Fruit fly (Drosophila melanogaster) whole organism, embryonic: Measurements from ENCODE around the gene Upf2.

ENCODE experiments used
- Abd-B ChIP-seq: fragments of 200-800 bp; sonication (Bioruptor generic); optimal IDR thresholded peaks from 2 replicates; lab custom pipeline; 2018; ENCODE audit warnings: missing biosample characterization, mild to moderate bottlenecking, missing genetic modification characterization, moderate library complexity
- Atf6 ChIP-seq: fragments of 200-800 bp; sonication (Bioruptor generic); IDR thresholded peaks from 2 replicates; pipeline ENCODE4 v1.3.6; 2022; ENCODE audit warnings: missing biosample characterization, missing genetic modification characterization
- Awh ChIP-seq: fragments of 200-800 bp; sonication (Bioruptor generic); IDR thresholded peaks from 2 replicates; pipeline ENCODE4, ENCODE4 v1.3.6; 2022; ENCODE audit warnings: missing biosample characterization, missing genetic modification characterization
- CG12942 ChIP-seq: fragments of 200-800 bp; sonication (Bioruptor generic); optimal IDR thresholded peaks from 3 replicates; lab custom pipeline; 2016; ENCODE audit warnings: missing biosample characterization, missing genetic modification characterization
- CG14710 ChIP-seq: fragments of 200-800 bp; sonication (Bioruptor generic); optimal IDR thresholded peaks from 3 replicates; lab custom pipeline; 2019; ENCODE audit warnings: missing biosample characterization, mild to moderate bottlenecking, missing genetic modification characterization, moderate library complexity
- CG14965 ChIP-seq: fragments of 200-800 bp; sonication (Bioruptor generic); optimal IDR thresholded peaks from 2 replicates; lab custom pipeline; 2016; ENCODE audit warnings: missing biosample characterization, missing genetic modification characterization, borderline replicate concordance
- CG15696 ChIP-seq: fragments of 200-800 bp; sonication (Bioruptor generic); optimal IDR thresholded peaks from 2 replicates; lab custom pipeline; 2019; ENCODE audit warnings: missing biosample characterization, mild to moderate bottlenecking, missing genetic modification characterization, moderate library complexity
- CG16779 ChIP-seq: fragments of 200-800 bp; sonication (Bioruptor generic); IDR thresholded peaks from 2 replicates; pipeline ENCODE4 v1.3.6; 2022; ENCODE audit warnings: missing biosample characterization, missing genetic modification characterization
- CG3995 ChIP-seq: fragments of 200-800 bp; sonication (Bioruptor generic); optimal IDR thresholded peaks from 3 replicates; lab custom pipeline; 2016; ENCODE audit warnings: missing biosample characterization, missing genetic modification characterization
- CG4730 ChIP-seq: fragments of 200-800 bp; sonication (Bioruptor generic); IDR thresholded peaks from 2 replicates; pipeline ENCODE4 v1.3.6; 2022; ENCODE audit warnings: missing biosample characterization, missing genetic modification characterization
- CG4820 ChIP-seq: fragments of 200-800 bp; sonication (Bioruptor generic); optimal IDR thresholded peaks from 3 replicates; lab custom pipeline; 2016; ENCODE audit warnings: missing biosample characterization, missing genetic modification characterization
- CG4854 ChIP-seq: fragments of 200-800 bp; sonication (Bioruptor generic); optimal IDR thresholded peaks from 2 replicates; lab custom pipeline; 2016; ENCODE audit warnings: missing biosample characterization, missing genetic modification characterization, inconsistent platforms
- CG6689 ChIP-seq: fragments of 200-800 bp; sonication (Bioruptor generic); IDR thresholded peaks from 2 replicates; pipeline ENCODE4 v1.3.6; 2022; ENCODE audit warnings: missing biosample characterization, missing genetic modification characterization
- CG7271 ChIP-seq: fragments of 200-800 bp; sonication (Bioruptor generic); optimal IDR thresholded peaks from 2 replicates; lab custom pipeline; 2018; ENCODE audit warnings: missing biosample characterization, mild to moderate bottlenecking, missing genetic modification characterization, moderate library complexity
- Dll ChIP-seq: fragments of 200-800 bp; sonication (Bioruptor generic); IDR thresholded peaks from 4 replicates; pipeline ENCODE4 v1.3.6; 2022; ENCODE audit warnings: missing biosample characterization, missing genetic modification characterization; ENCODE audit not compliant: partially characterized antibody
- Gug ChIP-seq: fragments of 200-800 bp; sonication (Bioruptor generic); IDR thresholded peaks from 4 replicates; pipeline ENCODE4 v1.3.6; 2022; ENCODE audit warnings: missing biosample characterization, missing genetic modification characterization
- Hey ChIP-seq: fragments of 200-800 bp; sonication (Bioruptor generic); optimal IDR thresholded peaks from 3 replicates; lab custom pipeline; 2018; ENCODE audit warnings: missing biosample characterization, mild to moderate bottlenecking, missing genetic modification characterization
- HmgD ChIP-seq: fragments of 200-800 bp; sonication (Bioruptor generic); optimal IDR thresholded peaks from 3 replicates; lab custom pipeline; 2016; ENCODE audit warnings: missing biosample characterization, missing genetic modification characterization
- Kr ChIP-seq: fragments of 200-800 bp; sonication (Bioruptor generic); optimal IDR thresholded peaks from 2 replicates; lab custom pipeline; 2017; ENCODE audit warnings: missing biosample characterization, mild to moderate bottlenecking, missing genetic modification characterization
- MESR4 ChIP-seq: fragments of 200-800 bp; sonication (Bioruptor generic); optimal IDR thresholded peaks from 2 replicates; lab custom pipeline; 2018; ENCODE audit warnings: missing biosample characterization, mild to moderate bottlenecking, missing genetic modification characterization, moderate library complexity
- Mad ChIP-seq: fragments of 200-800 bp; sonication (Bioruptor generic); optimal IDR thresholded peaks from 2 replicates; lab custom pipeline; 2016; ENCODE audit warnings: missing biosample characterization, missing genetic modification characterization
- Meics ChIP-seq: fragments of 200-800 bp; sonication (Bioruptor generic); optimal IDR thresholded peaks from 2 replicates; lab custom pipeline; 2017; ENCODE audit warnings: missing biosample characterization, mild to moderate bottlenecking, missing genetic modification characterization
- Mes4 ChIP-seq: fragments of 200-800 bp; sonication (Bioruptor generic); optimal IDR thresholded peaks from 2 replicates; lab custom pipeline; 2016; ENCODE audit warnings: missing biosample characterization, missing genetic modification characterization
- Neu2 ChIP-seq: fragments of 200-800 bp; sonication (Bioruptor generic); optimal IDR thresholded peaks from 3 replicates; lab custom pipeline; 2016; ENCODE audit warnings: missing biosample characterization, missing genetic modification characterization, borderline replicate concordance
- Nf-YB ChIP-seq: fragments of 200-800 bp; sonication (Bioruptor generic); optimal IDR thresholded peaks from 3 replicates; lab custom pipeline; 2019; ENCODE audit warnings: missing biosample characterization, mild to moderate bottlenecking, missing genetic modification characterization, moderate library complexity
- Sox102F ChIP-seq: fragments of 200-800 bp; sonication (Bioruptor generic); optimal IDR thresholded peaks from 2 replicates; lab custom pipeline; 2018; ENCODE audit warnings: missing biosample characterization, mild to moderate bottlenecking, missing genetic modification characterization, moderate library complexity
- Sry-δ ChIP-seq: fragments of 200-800 bp; sonication (Bioruptor generic); optimal IDR thresholded peaks from 2 replicates; lab custom pipeline; 2016; ENCODE audit warnings: missing biosample characterization, missing genetic modification characterization
- TFAM ChIP-seq: fragments of 200-800 bp; sonication (Bioruptor generic); optimal IDR thresholded peaks from 2 replicates; lab custom pipeline; 2017; ENCODE audit warnings: missing biosample characterization, missing genetic modification characterization, inconsistent platforms
- Taf1 ChIP-seq: fragments of 200-800 bp; sonication (Bioruptor generic); IDR thresholded peaks from 2 replicates; pipeline ENCODE4 v1.3.6; 2022; ENCODE audit warnings: missing biosample characterization, missing genetic modification characterization
- amos ChIP-seq: fragments of 200-800 bp; sonication (Bioruptor generic); IDR thresholded peaks from 2 replicates; pipeline ENCODE4 v1.3.6; 2022; ENCODE audit warnings: missing biosample characterization, missing genetic modification characterization; ENCODE audit not compliant: partially characterized antibody
- bbx ChIP-seq: fragments of 200-800 bp; sonication (Bioruptor generic); IDR thresholded peaks from 2 replicates; pipeline ENCODE4 v1.3.6; 2022; ENCODE audit warnings: missing biosample characterization, missing genetic modification characterization; ENCODE audit not compliant: partially characterized antibody
- bigmax ChIP-seq: fragments of 200-800 bp; sonication (Bioruptor generic); optimal IDR thresholded peaks from 2 replicates; lab custom pipeline; 2018; ENCODE audit warnings: missing biosample characterization, mild to moderate bottlenecking, missing genetic modification characterization
- cad ChIP-seq: fragments of >200 bp; optimal IDR thresholded peaks from 2 replicates; lab custom pipeline; 2017; ENCODE audit warnings: missing biosample characterization, missing genetic modification characterization
- ems ChIP-seq: fragments of 200-800 bp; sonication (Bioruptor generic); optimal IDR thresholded peaks from 3 replicates; lab custom pipeline; 2016; ENCODE audit warnings: missing biosample characterization, missing genetic modification characterization
- exex ChIP-seq: fragments of 200-800 bp; sonication (Bioruptor generic); optimal IDR thresholded peaks from 4 replicates; lab custom pipeline; 2018; ENCODE audit warnings: missing biosample characterization, mild to moderate bottlenecking, missing genetic modification characterization, moderate library complexity
- gro ChIP-seq: fragments of 200-800 bp; sonication (Bioruptor generic); optimal IDR thresholded peaks from 2 replicates; lab custom pipeline; 2016; ENCODE audit warnings: missing biosample characterization, missing genetic modification characterization
- gsb ChIP-seq: fragments of 200-800 bp; sonication (Bioruptor generic); IDR thresholded peaks from 2 replicates; pipeline ENCODE4 v1.3.6; 2022; ENCODE audit warnings: missing biosample characterization, missing genetic modification characterization
- jigr1 ChIP-seq: fragments of 200-800 bp; sonication (Bioruptor generic); IDR thresholded peaks from 3 replicates; pipeline ENCODE4 v1.3.6; 2022; ENCODE audit warnings: missing biosample characterization, missing genetic modification characterization
- knrl ChIP-seq: fragments of 200-800 bp; sonication (Bioruptor generic); IDR thresholded peaks from 3 replicates; pipeline ENCODE4 v1.3.6; 2022; ENCODE audit warnings: missing biosample characterization, missing genetic modification characterization; ENCODE audit not compliant: partially characterized antibody
- lilli ChIP-seq: fragments of 200-800 bp; sonication (Bioruptor generic); optimal IDR thresholded peaks from 3 replicates; lab custom pipeline; 2016; ENCODE audit warnings: missing biosample characterization, missing genetic modification characterization
- luna ChIP-seq: fragments of 200-800 bp; sonication (Bioruptor generic); optimal IDR thresholded peaks from 2 replicates; lab custom pipeline; 2016; ENCODE audit warnings: missing biosample characterization, missing genetic modification characterization
- nmo ChIP-seq: fragments of 200-800 bp; sonication (Bioruptor generic); optimal IDR thresholded peaks from 2 replicates; lab custom pipeline; 2018; ENCODE audit warnings: missing biosample characterization, mild to moderate bottlenecking, missing genetic modification characterization, moderate library complexity
- pb ChIP-seq: fragments of 200-800 bp; sonication (Bioruptor generic); optimal IDR thresholded peaks from 3 replicates; lab custom pipeline; 2016; ENCODE audit warnings: missing biosample characterization, missing genetic modification characterization
- phol ChIP-seq: fragments of 200-800 bp; sonication (Bioruptor generic); optimal IDR thresholded peaks from 3 replicates; lab custom pipeline; 2018; ENCODE audit warnings: missing biosample characterization, mild to moderate bottlenecking, missing genetic modification characterization, moderate library complexity
- repo ChIP-seq: fragments of 200-800 bp; sonication (Bioruptor generic); optimal IDR thresholded peaks from 2 replicates; lab custom pipeline; 2016; ENCODE audit warnings: missing biosample characterization, missing genetic modification characterization
- sens ChIP-seq: fragments of 200-800 bp; sonication (Bioruptor generic); peaks from one replicate; lab custom pipeline; 2016; ENCODE audit warnings: missing biosample characterization, missing genetic modification characterization
- slbo ChIP-seq: fragments of 200-800 bp; sonication (Bioruptor generic); IDR thresholded peaks from 2 replicates; pipeline ENCODE4 v1.3.6; 2022; ENCODE audit warnings: missing biosample characterization, missing genetic modification characterization
- tll ChIP-seq, 2 experiments: fragments of 200-800 bp in 1 of 2; fragments of >200 bp in 1 of 2; sonication (Bioruptor generic) in 1 of 2; optimal IDR thresholded peaks; 2 replicates each; lab custom pipeline; 2017 to 2019; ENCODE audit warnings: missing biosample characterization in 2 of 2, missing genetic modification characterization in 2 of 2, mild to moderate bottlenecking in 1 of 2, moderate library complexity in 1 of 2
- usp ChIP-seq: fragments of >200 bp; optimal IDR thresholded peaks from 2 replicates; lab custom pipeline; 2017; ENCODE audit warnings: missing biosample characterization, missing genetic modification characterization

Upf2 gene

dm6 chrX:8113386-8114279 is 38.4 kb upstream of the Upf2 start (continued):
- peak; percentile 12 for TF ChIP-seq CG4820 (GFP tag; lab: Kevin White, UChicago)
- no peak for TF ChIP-seq Nf-YB (GFP tag; lab: Kevin White, UChicago)
- peak; percentile 72 for TF ChIP-seq sens (GFP tag; lab: Kevin White, UChicago)
- TF ChIP-seq Hey (tag; lab: Kevin White, UChicago): no peak
- TF ChIP-seq Awh: no peak
- no peak for TF ChIP-seq CG7271
- TF ChIP-seq Kr (GFP tag; lab: Kevin White, UChicago): no peak
- TF ChIP-seq CG4730: peak; percentile 43
- TF ChIP-seq gro (GFP tag; lab: Kevin White, UChicago): peak; percentile 22
- no peak for TF ChIP-seq MESR4
- peak; percentile 48 for TF ChIP-seq CG4854
- TF ChIP-seq Meics: peak; percentile 80
- no peak for TF ChIP-seq Mes4 (GFP tag; lab: Kevin White, UChicago)
- no peak for TF ChIP-seq CG15696 (tag; lab: Kevin White, UChicago)
- no peak for TF ChIP-seq repo (GFP tag; lab: Kevin White, UChicago)
- TF ChIP-seq CG16779 (GFP tag; lab: Robert Waterston, UW): 0 out of 2 replicates have a peak, but pooled peaks have one; percentile 32
- no peak for TF ChIP-seq CG14965 (GFP tag; lab: Kevin White, UChicago)
- TF ChIP-seq phol (tag; lab: Kevin White, UChicago): peak; percentile 15
- no peak for TF ChIP-seq bbx
- peak; percentile 89 for TF ChIP-seq slbo (GFP tag; lab: Robert Waterston, UW)
- TF ChIP-seq Gug: peak; percentile 58; the same call in 2 of the 4 replicates
- TF ChIP-seq cad (GFP tag; lab: Kevin White, UChicago): no peak
- TF ChIP-seq CG14710 (tag; lab: Kevin White, UChicago): no peak
- TF ChIP-seq exex (tag; lab: Kevin White, UChicago): peak; percentile 42
- TF ChIP-seq usp (GFP tag; lab: Kevin White, UChicago): no peak
- peak; percentile 30 for TF ChIP-seq Sox102F (GFP tag; lab: Kevin White, UChicago)
- TF ChIP-seq Dll (GFP tag; lab: Robert Waterston, UW): no peak
- peak; percentile 8 for TF ChIP-seq ems (GFP tag; lab: Kevin White, UChicago)
- TF ChIP-seq CG12942 (GFP tag; lab: Kevin White, UChicago): peak; percentile 19
- TF ChIP-seq TFAM (GFP tag; lab: Kevin White, UChicago): no peak
- TF ChIP-seq Atf6 (GFP tag; lab: Robert Waterston, UW): peak; percentile 75
- TF ChIP-seq CG3995 (GFP tag; lab: Kevin White, UChicago): peak; percentile 7
- TF ChIP-seq HmgD (GFP tag; lab: Kevin White, UChicago): no peak
- TF ChIP-seq pb (GFP tag; lab: Kevin White, UChicago): peak; percentile 23
- TF ChIP-seq CG6689: 0 out of 2 replicates have a peak, but pooled peaks have one; percentile 18
- TF ChIP-seq Sry-δ (GFP tag; lab: Kevin White, UChicago): peak; percentile 24
- TF ChIP-seq Neu2 (GFP tag; lab: Kevin White, UChicago): no peak
- TF ChIP-seq lilli (GFP tag; lab: Kevin White, UChicago): peak; percentile 73
- peak; percentile 23 for TF ChIP-seq Abd-B (GFP tag; lab: Kevin White, UChicago)
- TF ChIP-seq Mad: no peak
- no peak for TF ChIP-seq bigmax (GFP tag; lab: Kevin White, UChicago)
- no peak for TF ChIP-seq knrl (GFP tag; lab: Robert Waterston, UW)
- TF ChIP-seq luna (GFP tag; lab: Kevin White, UChicago): peak; percentile 18
- TF ChIP-seq tll (GFP tag; optimal IDR thresholded peaks at IDR 0.05; lab: Kevin White, UChicago): no peak
- TF ChIP-seq gsb (GFP tag; lab: Robert Waterston, UW): peak; percentile 58; the same call in 1 of the 2 replicates
- TF ChIP-seq jigr1: no peak
- TF ChIP-seq Taf1 (GFP tag; lab: Robert Waterston, UW): peak; percentile 72
- TF ChIP-seq nmo: peak; percentile 16
- no peak for TF ChIP-seq amos
